Worm (Caenorhabditis elegans): ENCODE data around the gene C35A5.10.

DNA sequence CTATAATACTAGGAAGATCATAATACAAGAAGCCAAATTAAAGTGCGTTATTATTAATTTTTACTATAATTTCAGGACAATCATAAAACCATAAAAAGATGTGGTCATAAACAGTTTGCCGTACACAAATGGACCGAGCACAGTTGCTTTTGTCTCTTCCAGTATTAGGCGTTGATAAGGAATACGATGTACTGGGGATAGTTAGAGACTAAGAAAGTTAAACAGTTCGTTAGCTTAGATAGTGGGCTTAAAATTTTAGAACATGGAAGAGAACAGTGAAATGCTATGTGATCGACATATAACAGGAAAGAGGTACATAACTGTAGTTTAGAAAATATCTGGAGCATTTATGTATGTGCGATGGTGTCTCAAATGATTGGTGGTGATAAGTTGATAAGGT, 18.6 kb upstream of the C35A5.10 start:
- TF ChIP-seq aly-1 (tag; optimal IDR thresholded peaks at IDR 0.05) (no peak), ama-1 (optimal IDR thresholded peaks at IDR 0.05) (no peak), hmg-4 (GFP tag; optimal IDR thresholded peaks at IDR 0.05) (no peak)
